Fruit fly (Drosophila melanogaster): ENCODE data around the gene Wnt10.

Wnt10 gene

DNA sequence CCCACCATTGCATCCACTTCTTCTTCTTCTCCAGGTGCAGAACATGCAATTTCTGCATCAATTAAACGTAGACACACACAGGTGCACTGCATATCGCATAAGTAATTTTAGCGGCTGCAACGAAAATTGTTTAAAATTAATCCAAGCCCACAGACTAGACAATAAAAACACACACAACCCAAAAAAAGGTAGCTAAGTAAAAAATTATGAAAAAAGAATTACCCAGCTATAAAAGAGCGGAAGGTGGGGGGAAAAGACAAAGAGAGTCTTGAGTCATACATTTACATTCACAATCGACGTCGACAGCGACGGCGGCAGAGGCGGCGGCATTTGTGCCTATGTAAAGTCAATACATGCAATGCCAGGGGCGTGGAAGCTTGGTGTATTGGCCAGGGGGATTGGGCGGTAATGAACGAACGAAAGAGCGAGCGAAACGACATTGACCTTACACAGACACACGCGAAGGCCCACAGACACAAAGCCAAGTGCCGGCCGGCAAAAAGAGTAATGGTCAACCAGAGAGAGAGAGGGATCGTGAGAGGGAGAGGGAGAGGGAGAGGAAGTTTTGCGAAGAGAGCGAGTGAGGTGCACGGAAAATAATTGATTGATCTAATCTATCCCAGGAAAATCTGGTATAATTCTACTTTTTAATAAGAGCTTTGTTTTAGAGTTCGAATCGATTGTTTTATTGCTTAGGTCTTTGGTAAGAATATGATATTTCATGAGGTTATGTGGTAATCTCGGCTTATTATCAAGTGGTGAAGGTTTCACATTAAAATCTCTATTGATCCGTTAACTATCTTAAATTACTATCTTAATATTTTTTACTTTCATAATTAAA lies 55.2 kb downstream of the Wnt10 start (continued):
- peak; percentile 53; the same call in 1 of the 4 replicates for TF ChIP-seq chinmo (GFP tag; IDR thresholded peaks at IDR 0.05; ENCODE audit: partially characterized antibody)
- TF ChIP-seq Trl (optimal IDR thresholded peaks at IDR 0.05): peak; percentile 83 to 84
- no peak for TF ChIP-seq Trl (GFP tag; optimal IDR thresholded peaks at IDR 0.05)
- TF ChIP-seq CG17361 (GFP tag; IDR thresholded peaks at IDR 0.05): 0 out of 3 replicates have a peak, but pooled peaks have one; percentile 27
- no peak for TF ChIP-seq CG8290 (GFP tag; optimal IDR thresholded peaks at IDR 0.05)
- peak in 1 of 2 experiments; percentile 20 for TF ChIP-seq CG8290 (tag; optimal IDR thresholded peaks at IDR 0.05)
- no peak for TF ChIP-seq nau (GFP tag; optimal IDR thresholded peaks at IDR 0.05)
- TF ChIP-seq CG34422 (GFP tag; IDR thresholded peaks at IDR 0.05): peak; percentile 82; the same call in 1 of the 3 replicates
- TF ChIP-seq Dbx (GFP tag; IDR thresholded peaks at IDR 0.05): no peak
- no peak for TF ChIP-seq CG10543 (GFP tag; optimal IDR thresholded peaks at IDR 0.05)

DNA sequence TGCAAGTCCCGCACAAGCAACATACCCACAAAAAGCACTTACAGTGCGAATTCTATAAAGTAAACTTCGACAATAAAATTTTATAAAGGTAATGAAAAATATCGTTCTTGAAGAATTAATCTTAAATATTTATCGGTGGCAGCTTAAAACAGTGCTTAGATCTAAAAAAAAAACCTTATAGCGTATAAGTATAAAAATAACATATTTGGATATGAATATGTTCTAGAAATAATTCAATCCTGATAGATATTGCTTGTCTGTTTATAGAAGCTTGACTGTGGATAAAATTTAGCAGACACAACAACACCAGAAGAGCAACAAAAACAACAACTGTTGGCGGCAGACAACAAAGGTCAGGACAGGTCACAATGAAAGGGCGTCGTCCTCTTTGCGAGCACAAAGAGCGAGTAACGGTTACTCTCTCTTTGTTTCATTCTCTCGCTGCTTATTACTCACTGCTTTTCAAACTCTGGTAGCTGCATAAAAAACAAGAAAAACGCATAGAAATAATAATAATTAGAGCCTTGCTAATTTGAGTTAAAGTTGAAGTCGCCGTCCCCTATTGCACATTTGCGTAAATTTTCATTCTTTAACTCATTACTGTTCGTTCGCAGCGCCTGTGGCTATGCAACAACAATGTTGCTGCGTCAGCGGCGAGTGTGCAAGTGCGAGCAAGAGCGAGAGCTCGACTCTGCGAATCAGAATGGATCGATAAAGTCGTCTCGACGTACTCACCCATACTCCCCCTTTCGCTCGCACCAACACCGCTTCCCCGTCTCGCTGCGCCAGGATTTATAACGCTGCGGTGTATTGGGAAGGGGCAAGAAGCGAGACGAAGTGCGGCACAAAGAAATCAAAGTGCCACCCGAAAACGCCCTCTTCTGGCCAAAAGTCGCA lies 56.5 kb downstream of the Wnt10 start:
- no peak for TF ChIP-seq Elba2 (GFP tag; optimal IDR thresholded peaks at IDR 0.05)
- peak; percentile 99 for TF ChIP-seq onecut (GFP tag; IDR thresholded peaks at IDR 0.05)
- 0 out of 3 replicates have a peak, but pooled peaks have one; percentile 27 for TF ChIP-seq dysf (GFP tag; IDR thresholded peaks at IDR 0.05)
- peak; percentile 48 for TF ChIP-seq CG7556 (GFP tag; optimal IDR thresholded peaks at IDR 0.05)
- TF ChIP-seq Ets65A (GFP tag): peak; percentile 27
- TF ChIP-seq CG30431 (GFP tag; optimal IDR thresholded peaks at IDR 0.05): no peak
- TF ChIP-seq CG17568 (GFP tag; optimal IDR thresholded peaks at IDR 0.05): no peak
- TF ChIP-seq CG10267 (tag; optimal IDR thresholded peaks at IDR 0.05): peak; percentile 0
- no peak for TF ChIP-seq CG12744 (GFP tag; optimal IDR thresholded peaks at IDR 0.05)
- no peak for TF ChIP-seq Sry-δ (GFP tag; optimal IDR thresholded peaks at IDR 0.05)
- no peak for TF ChIP-seq amos (GFP tag; IDR thresholded peaks at IDR 0.05; ENCODE audit: partially characterized antibody)
- TF ChIP-seq Ssrp (tag; optimal IDR thresholded peaks at IDR 0.05): peak; percentile 17
- no peak for TF ChIP-seq sima (GFP tag; optimal IDR thresholded peaks at IDR 0.05)
- TF ChIP-seq CG2678 (tag; optimal IDR thresholded peaks at IDR 0.05): peak; percentile 56
- no peak for TF ChIP-seq CG30020 (tag; optimal IDR thresholded peaks at IDR 0.05)
- no peak for TF ChIP-seq fu2 (GFP tag; optimal IDR thresholded peaks at IDR 0.05)
- TF ChIP-seq Hand (GFP tag; optimal IDR thresholded peaks at IDR 0.05): peak; percentile 40
- peak; percentile 89 for TF ChIP-seq CTCF (GFP tag; optimal IDR thresholded peaks at IDR 0.05)
- peak; percentile 93 for TF ChIP-seq CG12155 (GFP tag; optimal IDR thresholded peaks at IDR 0.05)
- TF ChIP-seq NC2α (GFP tag; optimal IDR thresholded peaks at IDR 0.05): no peak
- TF ChIP-seq CG42726 (GFP tag; IDR thresholded peaks at IDR 0.05; ENCODE audit: partially characterized antibody): peak; percentile 18; the same call in 1 of the 2 replicates
- peak; percentile 48 for TF ChIP-seq CG15269 (tag; optimal IDR thresholded peaks at IDR 0.05)
- TF ChIP-seq Sin3A (optimal IDR thresholded peaks at IDR 0.05): no peak
- TF ChIP-seq CG18599 (GFP tag; optimal IDR thresholded peaks at IDR 0.05): peak; percentile 63
- TF ChIP-seq ATbp (GFP tag; optimal IDR thresholded peaks at IDR 0.05): no peak
- TF ChIP-seq nerfin-1 (tag; optimal IDR thresholded peaks at IDR 0.05): no peak
- peak; percentile 81 for TF ChIP-seq crol (GFP tag; IDR thresholded peaks at IDR 0.05)
- TF ChIP-seq bsh (GFP tag; optimal IDR thresholded peaks at IDR 0.05): peak in 1 of 2 experiments; percentile 43
- TF ChIP-seq Rx (GFP tag; IDR thresholded peaks at IDR 0.05): no peak
- no peak for TF ChIP-seq trem (tag; optimal IDR thresholded peaks at IDR 0.05)
- no peak for TF ChIP-seq CG5180 (GFP tag; optimal IDR thresholded peaks at IDR 0.05)
- TF ChIP-seq Dfd (GFP tag; optimal IDR thresholded peaks at IDR 0.05): no peak
- TF ChIP-seq esg (GFP tag; conservative IDR thresholded peaks at IDR 0.05): 0 out of 2 replicates have a peak, but pooled peaks have one; percentile 10
- TF ChIP-seq fru (optimal IDR thresholded peaks at IDR 0.05): peak; percentile 40
- no peak for TF ChIP-seq lbe (GFP tag; optimal IDR thresholded peaks at IDR 0.05)
- peak; percentile 11; the same call in 1 of the 2 replicates for TF ChIP-seq lmd (GFP tag; IDR thresholded peaks at IDR 0.05)
- TF ChIP-seq Dll (GFP tag; IDR thresholded peaks at IDR 0.05; ENCODE audit: partially characterized antibody): no peak
